Worm (Caenorhabditis elegans): ENCODE data around the gene C04B4.4.

DNA sequence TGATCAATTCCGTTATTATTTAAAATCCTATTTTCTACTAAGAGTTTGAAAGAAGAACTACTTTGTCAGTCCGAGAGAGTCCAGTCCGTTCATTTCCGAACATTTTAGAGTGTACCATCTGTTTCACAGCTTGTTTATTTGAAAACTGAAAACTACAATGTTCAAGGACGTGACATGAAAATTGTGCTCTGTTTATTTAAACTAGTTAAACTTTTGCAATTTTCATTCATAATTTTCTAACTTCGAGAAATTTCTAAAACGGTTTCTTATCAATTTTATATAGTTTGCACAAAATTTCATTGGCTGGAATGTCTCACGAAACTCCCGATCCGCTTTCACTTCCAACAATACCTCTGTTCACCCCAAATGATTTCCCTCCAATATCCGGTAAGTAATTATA is 10.2 kb upstream of the C04B4.4 start, which contains the start of gene C04B4.1:
- no peak for TF ChIP-seq nhr-12 (tag; optimal IDR thresholded peaks at IDR 0.05)
- no peak for TF ChIP-seq pha-4 (tag; optimal IDR thresholded peaks at IDR 0.05)
- no peak for TF ChIP-seq bed-3 (GFP tag; optimal IDR thresholded peaks at IDR 0.05)
- no peak for TF ChIP-seq ceh-43 (GFP tag; optimal IDR thresholded peaks at IDR 0.05)
- no peak for TF ChIP-seq nhr-237 (tag; optimal IDR thresholded peaks at IDR 0.05)
- TF ChIP-seq lsy-2 (tag; optimal IDR thresholded peaks at IDR 0.05), result no peak
- no peak for TF ChIP-seq M03D4.4 (tag; optimal IDR thresholded peaks at IDR 0.05)
- TF ChIP-seq blmp-1 (tag; optimal IDR thresholded peaks at IDR 0.05), result no peak
